Fruit fly (Drosophila melanogaster) whole organism, embryonic: Measurements from ENCODE around the gene Trmt6.
A peak's percentile ranks its signal among the peaks of the same experiment; 100 is the strongest.

ENCODE experiments used
- Ada2b ChIP-seq: fragments of 200-800 bp; sonication (Bioruptor generic); IDR thresholded peaks from 2 replicates; pipeline ENCODE4 v1.3.6; 2022; ENCODE audit warnings: missing biosample characterization, missing genetic modification characterization
- Bgb ChIP-seq: fragments of 200-800 bp; sonication (Bioruptor generic); IDR thresholded peaks from 2 replicates; pipeline ENCODE4 v1.3.6; 2022; ENCODE audit warnings: missing biosample characterization, missing genetic modification characterization; ENCODE audit not compliant: partially characterized antibody
- C15 ChIP-seq: fragments of 200-800 bp; sonication (Bioruptor generic); IDR thresholded peaks from 3 replicates; pipeline ENCODE4 v1.3.6; 2022; ENCODE audit warnings: missing biosample characterization, missing genetic modification characterization
- CG10431 ChIP-seq: fragments of 200-800 bp; sonication (Bioruptor generic); optimal IDR thresholded peaks from 3 replicates; lab custom pipeline; 2018; ENCODE audit warnings: missing biosample characterization, mild to moderate bottlenecking, missing genetic modification characterization
- CG11696 ChIP-seq: fragments of 200-800 bp; sonication (Bioruptor generic); IDR thresholded peaks from 2 replicates; pipeline ENCODE4 v1.3.6; 2022; ENCODE audit warnings: missing biosample characterization, missing genetic modification characterization
- CG12391 ChIP-seq: fragments of 200-800 bp; sonication (Bioruptor generic); optimal IDR thresholded peaks from 3 replicates; lab custom pipeline; 2018; ENCODE audit warnings: missing biosample characterization, mild to moderate bottlenecking, missing genetic modification characterization, moderate library complexity
- CG12769 ChIP-seq: fragments of 200-800 bp; sonication (Bioruptor generic); optimal IDR thresholded peaks from 2 replicates; lab custom pipeline; 2019; ENCODE audit warnings: missing biosample characterization, mild to moderate bottlenecking, missing genetic modification characterization, moderate library complexity
- CG13296 ChIP-seq: fragments of 200-800 bp; sonication (Bioruptor generic); optimal IDR thresholded peaks from 3 replicates; lab custom pipeline; 2018; ENCODE audit warnings: missing biosample characterization, mild to moderate bottlenecking, missing genetic modification characterization
- CG14050 ChIP-seq: fragments of 200-800 bp; sonication (Bioruptor generic); IDR thresholded peaks from 3 replicates; pipeline ENCODE4 v1.3.6; 2022; ENCODE audit warnings: missing biosample characterization, missing genetic modification characterization
- CG15073 ChIP-seq: fragments of 200-800 bp; sonication (Bioruptor generic); optimal IDR thresholded peaks from 2 replicates; lab custom pipeline; 2016; ENCODE audit warnings: missing biosample characterization, missing genetic modification characterization
- CG15269 ChIP-seq: fragments of 200-800 bp; sonication (Bioruptor generic); optimal IDR thresholded peaks from 2 replicates; lab custom pipeline; 2018; ENCODE audit warnings: missing biosample characterization, mild to moderate bottlenecking, missing genetic modification characterization, moderate library complexity
- CG1602 ChIP-seq: fragments of 200-800 bp; sonication (Bioruptor generic); optimal IDR thresholded peaks from 3 replicates; lab custom pipeline; 2016; ENCODE audit warnings: missing biosample characterization, missing genetic modification characterization
- CG1647 ChIP-seq: fragments of 200-800 bp; sonication (Bioruptor generic); optimal IDR thresholded peaks from 3 replicates; lab custom pipeline; 2016; ENCODE audit warnings: missing biosample characterization, missing genetic modification characterization
- CG16815 ChIP-seq: fragments of 200-800 bp; sonication (Bioruptor generic); optimal IDR thresholded peaks from 3 replicates; lab custom pipeline; 2017; ENCODE audit warnings: missing biosample characterization, mild to moderate bottlenecking, missing genetic modification characterization
- CG2199 ChIP-seq: fragments of 200-800 bp; sonication (Bioruptor generic); IDR thresholded peaks from 3 replicates; pipeline ENCODE4 v1.3.6; 2022; ENCODE audit warnings: missing biosample characterization, missing genetic modification characterization
- CG30020 ChIP-seq: fragments of 200-800 bp; optimal IDR thresholded peaks from 2 replicates; lab custom pipeline; 2019; ENCODE audit warnings: missing biosample characterization, mild to moderate bottlenecking, missing genetic modification characterization, moderate library complexity
- CG34422 ChIP-seq: fragments of 200-800 bp; sonication (Bioruptor generic); IDR thresholded peaks from 3 replicates; pipeline ENCODE4 v1.3.6; 2022; ENCODE audit warnings: missing biosample characterization, missing genetic modification characterization
- CG5180 ChIP-seq: fragments of 200-800 bp; sonication (Bioruptor generic); optimal IDR thresholded peaks from 3 replicates; lab custom pipeline; 2017; ENCODE audit warnings: missing biosample characterization, missing genetic modification characterization, mild to moderate bottlenecking, moderate library complexity, missing genetic modification reagents
- CG6654 ChIP-seq: fragments of 200-800 bp; sonication (Bioruptor generic); optimal IDR thresholded peaks from 2 replicates; lab custom pipeline; 2017; ENCODE audit warnings: missing biosample characterization, mild to moderate bottlenecking, missing genetic modification characterization
- CG7963 ChIP-seq: fragments of 200-800 bp; sonication (Bioruptor generic); IDR thresholded peaks from 3 replicates; pipeline ENCODE4 v1.3.6; 2022; ENCODE audit warnings: missing biosample characterization, missing genetic modification characterization; ENCODE audit not compliant: partially characterized antibody
- CG8281 ChIP-seq: fragments of 200-800 bp; sonication (Bioruptor generic); optimal IDR thresholded peaks from 2 replicates; lab custom pipeline; 2018; ENCODE audit warnings: missing biosample characterization, mild to moderate bottlenecking, missing genetic modification characterization, moderate library complexity
- CG9817 ChIP-seq: fragments of 200-800 bp; sonication (Bioruptor generic); optimal IDR thresholded peaks from 2 replicates; lab custom pipeline; 2018; ENCODE audit warnings: missing biosample characterization, mild to moderate bottlenecking, missing genetic modification characterization, moderate library complexity
- Dip3 ChIP-seq: fragments of 200-800 bp; sonication (Bioruptor generic); optimal IDR thresholded peaks from 3 replicates; lab custom pipeline; 2016; ENCODE audit warnings: missing biosample characterization, missing genetic modification characterization
- Hand ChIP-seq: fragments of 200-800 bp; sonication (Bioruptor generic); optimal IDR thresholded peaks from 2 replicates; lab custom pipeline; 2017; ENCODE audit warnings: mild to moderate bottlenecking, missing biosample characterization, missing genetic modification reagents, missing genetic modification characterization
- Meics ChIP-seq: fragments of 200-800 bp; sonication (Bioruptor generic); optimal IDR thresholded peaks from 2 replicates; lab custom pipeline; 2017; ENCODE audit warnings: missing biosample characterization, mild to moderate bottlenecking, missing genetic modification characterization
- NC2α ChIP-seq: fragments of 200-800 bp; sonication (Bioruptor generic); optimal IDR thresholded peaks from 2 replicates; lab custom pipeline; 2016; ENCODE audit warnings: missing biosample characterization, missing genetic modification characterization
- NC2β ChIP-seq: fragments of 200-800 bp; sonication (Bioruptor generic); optimal IDR thresholded peaks from 2 replicates; lab custom pipeline; 2016; ENCODE audit warnings: missing biosample characterization, missing genetic modification characterization
- Rfx ChIP-seq: fragments of 200-800 bp; sonication (Bioruptor generic); IDR thresholded peaks from 2 replicates; pipeline ENCODE4 v1.3.6; 2022; ENCODE audit warnings: missing biosample characterization, missing genetic modification characterization
- Rx ChIP-seq: fragments of 200-800 bp; sonication (Bioruptor generic); IDR thresholded peaks from 2 replicates; pipeline ENCODE4 v1.3.6; 2022; ENCODE audit warnings: missing biosample characterization, missing genetic modification characterization
- Sox100B ChIP-seq: fragments of 200-800 bp; sonication (Bioruptor generic); optimal IDR thresholded peaks from 3 replicates; lab custom pipeline; 2018; ENCODE audit warnings: missing biosample characterization, mild to moderate bottlenecking, missing genetic modification characterization
- Sox102F ChIP-seq: fragments of 200-800 bp; sonication (Bioruptor generic); optimal IDR thresholded peaks from 2 replicates; lab custom pipeline; 2018; ENCODE audit warnings: missing biosample characterization, mild to moderate bottlenecking, missing genetic modification characterization, moderate library complexity
- Xbp1 ChIP-seq: fragments of 200-800 bp; sonication (Bioruptor generic); optimal IDR thresholded peaks from 3 replicates; lab custom pipeline; 2016; ENCODE audit warnings: missing biosample characterization, mild to moderate bottlenecking, missing genetic modification characterization
- cato ChIP-seq: fragments of 200-800 bp; sonication (Bioruptor generic); optimal IDR thresholded peaks from 2 replicates; lab custom pipeline; 2016; ENCODE audit warnings: missing biosample characterization, missing genetic modification characterization, borderline replicate concordance
- dysf ChIP-seq: fragments of 200-800 bp; sonication (Bioruptor generic); IDR thresholded peaks from 3 replicates; pipeline ENCODE4 v1.3.6; 2022; ENCODE audit warnings: missing biosample characterization, missing genetic modification characterization
- eve ChIP-seq, 2 experiments: fragments of >200 bp; optimal IDR thresholded peaks; 2 replicates each; lab custom pipeline; 2017; ENCODE audit warnings: missing biosample characterization in 2 of 2, missing genetic modification characterization in 2 of 2
- gsb-n ChIP-seq: fragments of 200-800 bp; sonication (Bioruptor generic); optimal IDR thresholded peaks from 3 replicates; lab custom pipeline; 2018; ENCODE audit warnings: missing biosample characterization, mild to moderate bottlenecking, missing genetic modification characterization
- ind ChIP-seq: fragments of 200-800 bp; sonication (Bioruptor generic); optimal IDR thresholded peaks from 3 replicates; lab custom pipeline; 2016; ENCODE audit warnings: missing biosample characterization, missing genetic modification characterization
- mld ChIP-seq: fragments of 200-800 bp; sonication (Bioruptor generic); IDR thresholded peaks from 3 replicates; pipeline ENCODE4 v1.3.6; 2022; ENCODE audit warnings: missing biosample characterization, missing genetic modification characterization; ENCODE audit not compliant: partially characterized antibody
- oc ChIP-seq: fragments of 200-800 bp; sonication (Bioruptor generic); optimal IDR thresholded peaks from 2 replicates; lab custom pipeline; 2018; ENCODE audit warnings: missing biosample characterization, mild to moderate bottlenecking, missing genetic modification characterization, moderate library complexity
- otp ChIP-seq: fragments of 200-800 bp; sonication (Bioruptor generic); IDR thresholded peaks from 3 replicates; pipeline ENCODE4, ENCODE4 v1.3.6; 2022; ENCODE audit warnings: missing biosample characterization, missing genetic modification characterization
- shn ChIP-seq: fragments of 200-800 bp; sonication (Bioruptor generic); optimal IDR thresholded peaks from 3 replicates; lab custom pipeline; 2016; ENCODE audit warnings: missing biosample characterization, missing genetic modification characterization
- sisA ChIP-seq: fragments of 200-800 bp; sonication (Bioruptor generic); IDR thresholded peaks from 2 replicates; pipeline ENCODE4 v1.3.6; 2022; ENCODE audit warnings: missing biosample characterization, missing genetic modification characterization
- sr ChIP-seq: fragments of 200-800 bp; sonication (Bioruptor generic); IDR thresholded peaks from 3 replicates; pipeline ENCODE4 v1.3.6; 2022; ENCODE audit warnings: missing biosample characterization, missing genetic modification characterization
- tll ChIP-seq, 2 experiments: fragments of 200-800 bp in 1 of 2; fragments of >200 bp in 1 of 2; sonication (Bioruptor generic) in 1 of 2; optimal IDR thresholded peaks; 2 replicates each; lab custom pipeline; 2017 to 2019; ENCODE audit warnings: missing biosample characterization in 2 of 2, missing genetic modification characterization in 2 of 2, mild to moderate bottlenecking in 1 of 2, moderate library complexity in 1 of 2
- ttk ChIP-seq: fragments of 200-800 bp; sonication (Bioruptor generic); IDR thresholded peaks from 2 replicates; pipeline ENCODE4 v2.1.2; 2022; ENCODE audit warnings: missing biosample characterization, missing genetic modification characterization
- tup ChIP-seq: fragments of 200-800 bp; sonication (Bioruptor generic); optimal IDR thresholded peaks from 2 replicates; lab custom pipeline; 2016; ENCODE audit warnings: missing biosample characterization, mild to moderate bottlenecking, missing genetic modification characterization, moderate library complexity
- wdn ChIP-seq: fragments of 200-800 bp; sonication (Bioruptor generic); IDR thresholded peaks from 2 replicates; pipeline ENCODE4 v1.3.6; 2022; ENCODE audit warnings: missing biosample characterization, missing genetic modification characterization
- wor ChIP-seq: fragments of 200-800 bp; sonication (Bioruptor generic); IDR thresholded peaks from 2 replicates; pipeline ENCODE4 v1.3.6; 2022; ENCODE audit warnings: missing biosample characterization, missing genetic modification characterization
- yki ChIP-seq: fragments of >200 bp; optimal IDR thresholded peaks from 3 replicates; lab custom pipeline; 2018

Gene Trmt6

DNA sequence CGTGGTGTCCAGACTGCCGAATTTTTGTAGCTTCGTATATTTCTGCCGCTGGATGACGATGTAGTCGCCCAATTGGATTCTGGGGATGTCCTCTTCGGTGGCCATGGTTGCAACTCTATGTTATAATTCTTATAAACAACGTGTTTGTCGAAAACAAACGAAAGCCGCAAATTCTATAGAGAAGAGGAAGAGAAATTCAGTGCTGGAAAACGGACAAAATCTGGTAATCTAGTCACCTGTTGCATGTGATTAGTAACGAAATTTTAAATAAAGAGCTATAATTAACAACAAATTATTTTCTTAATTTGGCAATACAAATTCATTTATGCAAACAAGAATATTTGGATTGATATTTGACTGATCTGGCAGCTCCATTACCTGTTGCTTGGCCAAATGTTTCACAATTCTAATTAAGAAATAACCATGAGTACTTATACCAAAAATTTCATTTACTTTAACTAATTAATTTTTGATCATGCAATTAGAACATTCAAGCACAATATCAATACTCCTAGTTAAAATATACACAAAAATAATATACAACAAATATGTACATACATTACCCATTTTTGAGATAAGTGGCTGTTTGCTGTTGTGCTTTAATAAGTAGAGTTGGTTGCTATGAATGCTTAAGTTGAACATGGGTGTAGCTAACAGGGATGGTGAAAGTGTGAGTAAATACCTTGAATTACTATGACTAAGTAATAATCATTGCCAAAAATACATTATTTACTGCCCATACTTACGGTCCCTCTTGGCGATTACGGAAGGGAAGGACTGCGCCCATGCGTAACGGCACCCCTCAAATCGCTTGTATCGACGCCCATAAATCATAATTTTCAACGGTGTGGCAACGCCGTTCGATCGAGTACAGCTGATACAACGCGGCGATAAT, at the start of gene Trmt6, which contains the start of gene Ent2 (continued):
- peak; percentile 31; the same call in 1 of the 2 replicates for TF ChIP-seq Bgb
- TF ChIP-seq CG8281 (tag; lab: Kevin White, UChicago), result peak; percentile 84
- peak; percentile 98 for TF ChIP-seq Xbp1 (GFP tag; lab: Kevin White, UChicago)
- TF ChIP-seq CG30020 (tag; lab: Kevin White, UChicago), result peak; percentile 55
- TF ChIP-seq CG12391 (tag; lab: Kevin White, UChicago), result peak; percentile 91
- peak; percentile 97 for TF ChIP-seq ttk (GFP tag; lab: Robert Waterston, UW)
- TF ChIP-seq eve (GFP tag; optimal IDR thresholded peaks at IDR 0.05; lab: Kevin White, UChicago), result no peak
- TF ChIP-seq CG2199 (GFP tag; lab: Robert Waterston, UW), result peak; percentile 95
- TF ChIP-seq Rfx, result peak; percentile 99
- TF ChIP-seq C15 (GFP tag; lab: Robert Waterston, UW), result peak; percentile 92
- peak; percentile 92 for TF ChIP-seq sr (GFP tag; lab: Robert Waterston, UW)
- peak; percentile 98 for TF ChIP-seq CG34422 (GFP tag; lab: Robert Waterston, UW)
- TF ChIP-seq CG15073 (GFP tag; lab: Kevin White, UChicago), result peak; percentile 58
- no peak for TF ChIP-seq mld
- TF ChIP-seq CG16815 (GFP tag; lab: Kevin White, UChicago), result peak; percentile 96
- TF ChIP-seq Sox100B (GFP tag; lab: Kevin White, UChicago), result peak; percentile 87
- peak in 1 of 2 experiments; percentile 29 for TF ChIP-seq tll (GFP tag; optimal IDR thresholded peaks at IDR 0.05; lab: Kevin White, UChicago)
- peak; percentile 97 for TF ChIP-seq CG9817 (tag; lab: Kevin White, UChicago)
- TF ChIP-seq CG14050 (GFP tag; lab: Robert Waterston, UW), result peak; percentile 96
- peak; percentile 96 for TF ChIP-seq shn (GFP tag; lab: Kevin White, UChicago)
- TF ChIP-seq CG6654, result peak; percentile 87
- peak; percentile 89 for TF ChIP-seq cato
- TF ChIP-seq Sox102F, result peak; percentile 95
- TF ChIP-seq CG13296 (GFP tag; lab: Kevin White, UChicago), result peak; percentile 89
- peak; percentile 93 for TF ChIP-seq NC2β (GFP tag; lab: Kevin White, UChicago)
- peak; percentile 65 for TF ChIP-seq CG10431 (GFP tag; lab: Kevin White, UChicago)
- TF ChIP-seq CG1647 (GFP tag; lab: Kevin White, UChicago), result peak; percentile 95
- peak; percentile 92 for TF ChIP-seq wor
- peak; percentile 95 for TF ChIP-seq CG15269 (tag; lab: Kevin White, UChicago)
- TF ChIP-seq CG5180 (GFP tag; lab: Kevin White, UChicago), result peak; percentile 78
- TF ChIP-seq CG1602 (GFP tag; lab: Kevin White, UChicago), result peak; percentile 95
- peak; percentile 85 for TF ChIP-seq gsb-n
- peak; percentile 99 for TF ChIP-seq sisA (GFP tag; lab: Robert Waterston, UW)
- peak; percentile 97 for TF ChIP-seq wdn
- TF ChIP-seq CG11696 (GFP tag; lab: Robert Waterston, UW), result peak; percentile 92
- TF ChIP-seq Dip3 (GFP tag; lab: Kevin White, UChicago), result peak; percentile 97
- no peak for TF ChIP-seq CG7963
- TF ChIP-seq Hand (GFP tag; lab: Kevin White, UChicago), result peak; percentile 85
- peak; percentile 88 for TF ChIP-seq oc (tag; lab: Kevin White, UChicago)
- TF ChIP-seq Rx (GFP tag; lab: Robert Waterston, UW), result peak; percentile 98
- peak; percentile 96 for TF ChIP-seq otp (GFP tag; lab: Robert Waterston, UW)
- TF ChIP-seq ind (GFP tag; lab: Kevin White, UChicago), result peak; percentile 98
- no peak for TF ChIP-seq yki (lab: Kevin White, UChicago)
- peak; percentile 93 for TF ChIP-seq NC2α (GFP tag; lab: Kevin White, UChicago)
- peak; percentile 90 for TF ChIP-seq tup (GFP tag; lab: Kevin White, UChicago)
- TF ChIP-seq dysf (GFP tag; lab: Robert Waterston, UW), result peak; percentile 98
- TF ChIP-seq Meics, result peak; percentile 99
- TF ChIP-seq Ada2b (GFP tag; lab: Robert Waterston, UW), result peak; percentile 98
- peak; percentile 98 for TF ChIP-seq CG12769 (tag; lab: Kevin White, UChicago)
